Fruit fly (Drosophila melanogaster) whole organism, embryonic: Measurements from ENCODE around the gene Eip63E.

Experiments used
- B-H1 ChIP-seq: fragments of 200-800 bp; sonication (Bioruptor generic); IDR thresholded peaks from 3 replicates; pipeline ENCODE4 v1.3.6; 2022; ENCODE audit warnings: missing biosample characterization, missing genetic modification characterization
- Blimp-1 ChIP-seq: fragments of 200-800 bp; sonication (Bioruptor generic); optimal IDR thresholded peaks from 3 replicates; lab custom pipeline; 2018; ENCODE audit warnings: missing biosample characterization, missing genetic modification characterization, mild to moderate bottlenecking, moderate library complexity, missing genetic modification reagents
- CG10366 ChIP-seq: fragments of 200-800 bp; sonication (Bioruptor generic); IDR thresholded peaks from 2 replicates; pipeline ENCODE4 v1.3.6; 2022; ENCODE audit warnings: missing biosample characterization, missing genetic modification characterization
- CG10979 ChIP-seq: fragments of 200-800 bp; sonication (Bioruptor generic); optimal IDR thresholded peaks from 2 replicates; lab custom pipeline; 2018; ENCODE audit warnings: missing biosample characterization, mild to moderate bottlenecking, missing genetic modification characterization, moderate library complexity
- CG11560 ChIP-seq: fragments of 200-800 bp; sonication (Bioruptor generic); IDR thresholded peaks from 3 replicates; pipeline ENCODE4 v1.3.6; 2022; ENCODE audit warnings: missing biosample characterization, missing genetic modification characterization
- CG12104 ChIP-seq: fragments of 200-800 bp; sonication (Bioruptor generic); optimal IDR thresholded peaks from 3 replicates; lab custom pipeline; 2016; ENCODE audit warnings: missing biosample characterization, missing genetic modification characterization
- CG1233 ChIP-seq: fragments of 200-800 bp; sonication (Bioruptor generic); optimal IDR thresholded peaks from 4 replicates; lab custom pipeline; 2018; ENCODE audit warnings: missing biosample characterization, mild to moderate bottlenecking, missing genetic modification characterization
- CG14667 ChIP-seq: fragments of 200-800 bp; sonication (Bioruptor generic); IDR thresholded peaks from 2 replicates; pipeline ENCODE4 v1.3.6; 2022; ENCODE audit warnings: missing biosample characterization, missing genetic modification characterization
- CG1647 ChIP-seq: fragments of 200-800 bp; sonication (Bioruptor generic); optimal IDR thresholded peaks from 3 replicates; lab custom pipeline; 2016; ENCODE audit warnings: missing biosample characterization, missing genetic modification characterization
- CG16815 ChIP-seq: fragments of 200-800 bp; sonication (Bioruptor generic); optimal IDR thresholded peaks from 3 replicates; lab custom pipeline; 2017; ENCODE audit warnings: missing biosample characterization, mild to moderate bottlenecking, missing genetic modification characterization
- CG17328 ChIP-seq: fragments of 200-800 bp; sonication (Bioruptor generic); IDR thresholded peaks from 2 replicates; pipeline ENCODE4 v1.3.6; 2022; ENCODE audit warnings: missing biosample characterization, missing genetic modification characterization
- CG17829 ChIP-seq: fragments of 200-800 bp; optimal IDR thresholded peaks from 2 replicates; lab custom pipeline; 2019; ENCODE audit warnings: missing biosample characterization, mild to moderate bottlenecking, missing genetic modification characterization, moderate library complexity
- CG2116 ChIP-seq: fragments of 200-800 bp; sonication (Bioruptor generic); optimal IDR thresholded peaks from 3 replicates; lab custom pipeline; 2018; ENCODE audit warnings: missing biosample characterization, mild to moderate bottlenecking, missing genetic modification characterization
- CG2129 ChIP-seq: fragments of 200-800 bp; sonication (Bioruptor generic); IDR thresholded peaks from 2 replicates; pipeline ENCODE4 v1.3.6; 2022; ENCODE audit warnings: missing biosample characterization, missing genetic modification characterization; ENCODE audit not compliant: partially characterized antibody
- CG2199 ChIP-seq: fragments of 200-800 bp; sonication (Bioruptor generic); IDR thresholded peaks from 3 replicates; pipeline ENCODE4 v1.3.6; 2022; ENCODE audit warnings: missing biosample characterization, missing genetic modification characterization
- CG2678 ChIP-seq: fragments of 200-800 bp; sonication (Bioruptor generic); optimal IDR thresholded peaks from 3 replicates; lab custom pipeline; 2019; ENCODE audit warnings: missing biosample characterization, mild to moderate bottlenecking, missing genetic modification characterization, moderate library complexity
- CG2875 ChIP-seq: fragments of 200-800 bp; sonication (Bioruptor generic); optimal IDR thresholded peaks from 2 replicates; lab custom pipeline; 2017; ENCODE audit warnings: missing biosample characterization, mild to moderate bottlenecking, missing genetic modification characterization, missing genetic modification reagents
- CG3847 ChIP-seq: fragments of 200-800 bp; sonication (Bioruptor generic); IDR thresholded peaks from 2 replicates; pipeline ENCODE4 v1.3.6; 2022; ENCODE audit warnings: missing biosample characterization, missing genetic modification characterization
- CG3995 ChIP-seq: fragments of 200-800 bp; sonication (Bioruptor generic); optimal IDR thresholded peaks from 3 replicates; lab custom pipeline; 2016; ENCODE audit warnings: missing biosample characterization, missing genetic modification characterization
- CG4820 ChIP-seq: fragments of 200-800 bp; sonication (Bioruptor generic); optimal IDR thresholded peaks from 3 replicates; lab custom pipeline; 2016; ENCODE audit warnings: missing biosample characterization, missing genetic modification characterization
- CG8290 ChIP-seq, 3 experiments: fragments of 200-800 bp; sonication (Bioruptor generic); optimal IDR thresholded peaks; 2 replicates each; lab custom pipeline; 2016 to 2019; ENCODE audit warnings: missing biosample characterization in 3 of 3, missing genetic modification characterization in 3 of 3, mild to moderate bottlenecking in 2 of 3, moderate library complexity in 1 of 3
- CG9215 ChIP-seq: fragments of 200-800 bp; sonication (Bioruptor generic); IDR thresholded peaks from 2 replicates; pipeline ENCODE4 v1.3.6; 2022; ENCODE audit warnings: missing biosample characterization, missing genetic modification characterization
- Dfd ChIP-seq, 2 experiments: fragments of >200 bp; optimal IDR thresholded peaks; 2 replicates each; lab custom pipeline; 2017; ENCODE audit warnings: missing biosample characterization in 2 of 2, missing genetic modification characterization in 2 of 2
- Fer3 ChIP-seq: fragments of 200-800 bp; sonication (Bioruptor generic); optimal IDR thresholded peaks from 2 replicates; lab custom pipeline; 2018; ENCODE audit warnings: missing biosample characterization, mild to moderate bottlenecking, missing genetic modification characterization, moderate library complexity
- HLHmδ ChIP-seq: fragments of 200-800 bp; sonication (Bioruptor generic); optimal IDR thresholded peaks from 2 replicates; lab custom pipeline; 2018; ENCODE audit warnings: missing biosample characterization, mild to moderate bottlenecking, missing genetic modification characterization, moderate library complexity
- Max ChIP-seq: fragments of 200-800 bp; sonication (Bioruptor generic); optimal IDR thresholded peaks from 2 replicates; lab custom pipeline; 2016; ENCODE audit warnings: missing biosample characterization, mild to moderate bottlenecking, missing genetic modification characterization
- Mrtf ChIP-seq: fragments of 200-800 bp; sonication (Bioruptor generic); IDR thresholded peaks from 3 replicates; pipeline ENCODE4 v1.3.6; 2022; ENCODE audit warnings: missing biosample characterization, missing genetic modification characterization
- NC2α ChIP-seq: fragments of 200-800 bp; sonication (Bioruptor generic); optimal IDR thresholded peaks from 2 replicates; lab custom pipeline; 2016; ENCODE audit warnings: missing biosample characterization, missing genetic modification characterization
- Nf-YB ChIP-seq: fragments of 200-800 bp; sonication (Bioruptor generic); optimal IDR thresholded peaks from 3 replicates; lab custom pipeline; 2019; ENCODE audit warnings: missing biosample characterization, mild to moderate bottlenecking, missing genetic modification characterization, moderate library complexity
- Ravus ChIP-seq: fragments of 200-800 bp; sonication (Bioruptor generic); IDR thresholded peaks from 2 replicates; pipeline ENCODE4 v1.3.6; 2022; ENCODE audit warnings: missing biosample characterization, missing genetic modification characterization
- Vsx1 ChIP-seq: fragments of 200-800 bp; sonication (Bioruptor generic); optimal IDR thresholded peaks from 2 replicates; lab custom pipeline; 2017; ENCODE audit warnings: missing biosample characterization, mild to moderate bottlenecking, missing genetic modification characterization, missing genetic modification reagents
- Xbp1 ChIP-seq: fragments of 200-800 bp; sonication (Bioruptor generic); optimal IDR thresholded peaks from 3 replicates; lab custom pipeline; 2016; ENCODE audit warnings: missing biosample characterization, mild to moderate bottlenecking, missing genetic modification characterization
- abd-A ChIP-seq: fragments of 200-800 bp; sonication (Bioruptor generic); optimal IDR thresholded peaks from 3 replicates; lab custom pipeline; 2019; ENCODE audit warnings: missing biosample characterization, mild to moderate bottlenecking, missing genetic modification characterization, moderate library complexity
- chm ChIP-seq: fragments of 200-800 bp; sonication (Bioruptor generic); IDR thresholded peaks from 2 replicates; pipeline ENCODE4 v1.3.6; 2022; ENCODE audit warnings: missing biosample characterization, missing genetic modification characterization
- danr ChIP-seq: fragments of 200-800 bp; sonication (Bioruptor generic); IDR thresholded peaks from 2 replicates; pipeline ENCODE4 v1.3.6; 2022; ENCODE audit warnings: missing biosample characterization, missing genetic modification characterization
- esg ChIP-seq: fragments of 200-800 bp; sonication (Bioruptor generic); conservative IDR thresholded peaks from 2 replicates; pipeline ENCODE4 v1.3.6; 2022; ENCODE audit warnings: missing biosample characterization, missing genetic modification characterization
- fd64A ChIP-seq: fragments of 200-800 bp; sonication (Bioruptor generic); optimal IDR thresholded peaks from 3 replicates; lab custom pipeline; 2018; ENCODE audit warnings: missing biosample characterization, mild to moderate bottlenecking, missing genetic modification characterization
- gce ChIP-seq: fragments of 200-800 bp; sonication (Bioruptor generic); IDR thresholded peaks from 3 replicates; pipeline ENCODE4 v1.3.6; 2022; ENCODE audit warnings: missing biosample characterization, missing genetic modification characterization
- jing ChIP-seq: fragments of 200-800 bp; sonication (Bioruptor generic); optimal IDR thresholded peaks from 2 replicates; lab custom pipeline; 2018; ENCODE audit warnings: missing biosample characterization, mild to moderate bottlenecking, missing genetic modification characterization
- phol ChIP-seq: fragments of 200-800 bp; sonication (Bioruptor generic); optimal IDR thresholded peaks from 3 replicates; lab custom pipeline; 2018; ENCODE audit warnings: missing biosample characterization, mild to moderate bottlenecking, missing genetic modification characterization, moderate library complexity
- ranshi ChIP-seq: fragments of 200-800 bp; sonication (Bioruptor generic); IDR thresholded peaks from 2 replicates; pipeline ENCODE4 v1.3.6; 2022; ENCODE audit warnings: missing biosample characterization, missing genetic modification characterization
- rib ChIP-seq: fragments of 200-800 bp; sonication (Bioruptor generic); IDR thresholded peaks from 2 replicates; pipeline ENCODE4 v1.3.6; 2022; ENCODE audit warnings: missing biosample characterization, missing genetic modification characterization
- schlank ChIP-seq: fragments of 200-800 bp; sonication (Bioruptor generic); optimal IDR thresholded peaks from 2 replicates; lab custom pipeline; 2018; ENCODE audit warnings: missing biosample characterization, mild to moderate bottlenecking, missing genetic modification characterization
- scrt ChIP-seq: fragments of 200-800 bp; sonication (Bioruptor generic); optimal IDR thresholded peaks from 2 replicates; lab custom pipeline; 2018; ENCODE audit warnings: missing biosample characterization, mild to moderate bottlenecking, missing genetic modification characterization, moderate library complexity
- sens ChIP-seq: fragments of 200-800 bp; sonication (Bioruptor generic); peaks from one replicate; lab custom pipeline; 2016; ENCODE audit warnings: missing biosample characterization, missing genetic modification characterization
- tin ChIP-seq: fragments of 200-800 bp; sonication (Bioruptor generic); optimal IDR thresholded peaks from 3 replicates; lab custom pipeline; 2016; ENCODE audit warnings: missing biosample characterization, missing genetic modification characterization
- trem ChIP-seq: fragments of 200-800 bp; optimal IDR thresholded peaks from 3 replicates; lab custom pipeline; 2019; ENCODE audit warnings: missing biosample characterization, mild to moderate bottlenecking, missing genetic modification characterization, moderate library complexity
- vnd ChIP-seq: fragments of 200-800 bp; sonication (Bioruptor generic); IDR thresholded peaks from 3 replicates; pipeline ENCODE4 v1.3.6; 2022; ENCODE audit warnings: missing biosample characterization, missing genetic modification characterization; ENCODE audit not compliant: partially characterized antibody
- zfh1 ChIP-seq: fragments of 200-800 bp; sonication (Bioruptor generic); IDR thresholded peaks from 3 replicates; pipeline ENCODE4 v1.3.6; 2022; ENCODE audit warnings: missing biosample characterization, missing genetic modification characterization

The Eip63E gene

DNA sequence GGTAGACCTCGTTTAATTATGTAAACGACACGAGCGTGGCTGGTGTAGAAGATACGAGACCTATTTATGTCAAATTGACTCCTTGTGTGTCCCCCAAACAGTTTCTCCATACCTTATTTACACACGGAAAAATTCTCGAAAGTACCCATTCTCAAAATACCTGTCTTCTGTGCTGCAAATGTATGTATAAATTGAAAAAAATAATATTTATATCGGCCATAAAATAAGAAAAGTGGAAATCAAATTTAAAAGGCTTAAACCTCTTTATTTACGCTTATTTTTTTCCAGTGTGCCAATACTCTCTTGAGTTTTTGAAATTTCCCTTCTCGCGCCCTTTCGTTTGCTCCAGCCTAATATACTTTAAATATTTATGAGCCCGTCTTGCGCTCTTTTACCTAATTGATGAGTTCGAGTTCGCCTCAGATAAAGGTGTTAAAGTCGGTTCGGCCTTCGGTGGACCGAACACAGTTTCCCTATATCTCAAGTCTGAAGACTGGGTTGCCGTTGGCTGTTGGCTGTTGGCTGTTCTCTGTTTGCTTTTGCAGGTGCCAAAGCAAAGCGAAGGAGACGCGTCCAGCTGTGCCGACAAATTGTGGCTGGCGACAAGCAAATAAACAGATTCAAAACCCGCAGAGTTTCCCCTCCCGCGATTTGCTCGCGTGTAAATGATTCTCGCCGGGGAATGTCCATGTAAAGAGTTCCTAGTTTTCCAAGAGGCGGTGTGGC is 123.2 kb downstream of the Eip63E start (continued):
- TF ChIP-seq CG2875 (peak; percentile 83), Max (GFP tag; lab: Kevin White, UChicago) (no peak), abd-A (peak; percentile 10), ranshi (GFP tag; lab: Robert Waterston, UW) (peak; percentile 62; the same call in 1 of the 2 replicates), Vsx1 (GFP tag; lab: Kevin White, UChicago) (peak; percentile 66), CG11560 (tag; lab: Robert Waterston, UW) (no peak), gce (peak; percentile 72; the same call in 2 of the 3 replicates), CG2129 (GFP tag; lab: Robert Waterston, UW) (no peak), Ravus (GFP tag; lab: Robert Waterston, UW) (no peak), CG2678 (tag; lab: Kevin White, UChicago) (peak; percentile 73), CG2199 (no peak), CG17328 (GFP tag; lab: Robert Waterston, UW) (peak; percentile 89), vnd (GFP tag; lab: Robert Waterston, UW) (no peak), B-H1 (GFP tag; lab: Robert Waterston, UW) (peak; percentile 60; the same call in 2 of the 3 replicates), CG16815 (peak; percentile 83), CG4820 (GFP tag; lab: Kevin White, UChicago) (peak; percentile 66), Nf-YB (GFP tag; lab: Kevin White, UChicago) (peak; percentile 70), CG1647 (GFP tag; lab: Kevin White, UChicago) (peak; percentile 48), trem (tag; lab: Kevin White, UChicago) (peak; percentile 72), danr (GFP tag; lab: Robert Waterston, UW) (0 out of 2 replicates have a peak, but pooled peaks have one; percentile 24), jing (GFP tag; lab: Kevin White, UChicago) (peak; percentile 56), schlank (no peak), chm (GFP tag; lab: Robert Waterston, UW) (peak; percentile 84), CG2116 (GFP tag; lab: Kevin White, UChicago) (no peak), CG9215 (GFP tag; lab: Robert Waterston, UW) (peak; percentile 17; the same call in 1 of the 2 replicates), CG3995 (no peak), Mrtf (no peak), zfh1 (GFP tag; lab: Robert Waterston, UW) (peak; percentile 95), sens (peak; percentile 99), Fer3 (tag; lab: Kevin White, UChicago) (peak; percentile 4), CG8290 (GFP tag; optimal IDR thresholded peaks at IDR 0.05; lab: Kevin White, UChicago) (peak; percentile 75), CG8290 (tag; optimal IDR thresholded peaks at IDR 0.05; lab: Kevin White, UChicago) (peak in 1 of 2 experiments; percentile 34), CG14667 (GFP tag; lab: Robert Waterston, UW) (peak; percentile 49; the same call in 1 of the 2 replicates), CG12104 (GFP tag; lab: Kevin White, UChicago) (peak; percentile 47), CG3847 (peak; percentile 24; the same call in 1 of the 2 replicates), HLHmδ (GFP tag; lab: Kevin White, UChicago) (peak; percentile 1), scrt (peak; percentile 17), NC2α (no peak), fd64A (GFP tag; lab: Kevin White, UChicago) (no peak), Blimp-1 (GFP tag; lab: Kevin White, UChicago) (peak; percentile 74), Dfd (GFP tag; optimal IDR thresholded peaks at IDR 0.05; lab: Kevin White, UChicago) (no peak), Xbp1 (peak; percentile 79), CG10979 (tag; lab: Kevin White, UChicago) (peak; percentile 81), esg (GFP tag; lab: Robert Waterston, UW) (peak; percentile 53), CG1233 (GFP tag; lab: Kevin White, UChicago) (peak; percentile 76), phol (peak; percentile 76), rib (GFP tag; lab: Robert Waterston, UW) (no peak), tin (peak; percentile 63), CG17829 (peak; percentile 88), CG10366 (peak; percentile 55; the same call in 1 of the 2 replicates)
